Fruit fly (Drosophila melanogaster): Measurements from ENCODE around the gene CG14857.

DNA sequence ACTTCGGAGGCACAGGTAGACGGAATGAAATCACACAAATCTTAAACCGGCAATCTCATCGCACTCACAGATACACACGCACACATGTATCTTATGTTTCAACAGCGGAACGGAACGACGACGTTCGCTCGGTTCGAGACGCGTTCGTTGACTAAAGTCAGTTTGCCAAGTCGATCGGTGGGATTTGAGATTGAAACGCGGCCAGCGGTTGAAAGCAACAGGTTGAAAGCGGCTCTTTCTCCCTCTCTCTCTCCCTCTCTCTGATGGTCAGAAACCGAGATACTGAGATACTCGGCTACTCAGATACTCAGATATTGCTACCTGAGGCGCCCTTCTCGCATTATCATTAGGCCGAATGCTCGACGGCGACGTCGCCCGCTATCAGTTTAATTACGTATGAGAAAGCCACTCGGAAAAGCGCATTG is 52.2 kb downstream of the CG14857 start:
- peak; percentile 33 for TF ChIP-seq CG1603 (tag; optimal IDR thresholded peaks at IDR 0.05)
- TF ChIP-seq jing (GFP tag; optimal IDR thresholded peaks at IDR 0.05): no peak
- TF ChIP-seq HHEX (GFP tag; optimal IDR thresholded peaks at IDR 0.05): peak; percentile 51
- TF ChIP-seq CG11398 (GFP tag; optimal IDR thresholded peaks at IDR 0.05): no peak
- TF ChIP-seq Dll (GFP tag; IDR thresholded peaks at IDR 0.05; ENCODE audit: partially characterized antibody): no peak; the same call in 3 of the 4 replicates
- TF ChIP-seq CG1602 (GFP tag; optimal IDR thresholded peaks at IDR 0.05): no peak
- no peak for TF ChIP-seq D19A (tag; optimal IDR thresholded peaks at IDR 0.05)
- peak; percentile 32; the same call in 1 of the 2 replicates for TF ChIP-seq CG13287 (GFP tag; IDR thresholded peaks at IDR 0.05; ENCODE audit: partially characterized antibody)
- no peak for TF ChIP-seq cato (GFP tag; optimal IDR thresholded peaks at IDR 0.05; ENCODE audit: borderline replicate concordance)
- no peak for TF ChIP-seq psq (GFP tag; optimal IDR thresholded peaks at IDR 0.05)
- 0 out of 3 replicates have a peak, but pooled peaks have one; percentile 16 for TF ChIP-seq ken (GFP tag; IDR thresholded peaks at IDR 0.05)

Measured in whole organism, embryonic.